Fruit fly (Drosophila melanogaster) whole organism, prepupa: ENCODE data around the gene CG3625.

Experiments
- Blimp-1 ChIP-seq: fragments of 200-800 bp; sonication (Bioruptor generic); optimal IDR thresholded peaks from 3 replicates; lab custom pipeline; 2017; ENCODE audit warnings: missing biosample characterization, missing genetic modification characterization, mild to moderate bottlenecking, moderate library complexity, missing genetic modification reagents
- CG10631 ChIP-seq: fragments of 200-800 bp; sonication (Bioruptor generic); optimal IDR thresholded peaks from 2 replicates; lab custom pipeline; 2016; ENCODE audit warnings: missing biosample characterization, missing genetic modification characterization
- CG10669 ChIP-seq: fragments of 200-800 bp; sonication (Bioruptor generic); optimal IDR thresholded peaks from 3 replicates; lab custom pipeline; 2018; ENCODE audit warnings: missing biosample characterization, mild to moderate bottlenecking, missing genetic modification characterization, moderate library complexity
- CG11294 ChIP-seq: fragments of 200-800 bp; sonication (Bioruptor generic); IDR thresholded peaks from 2 replicates; pipeline ENCODE4 v1.3.6; 2022; ENCODE audit warnings: missing biosample characterization, missing genetic modification characterization
- CG11762 ChIP-seq: fragments of 200-800 bp; sonication (Bioruptor generic); optimal IDR thresholded peaks from 3 replicates; lab custom pipeline; 2016; ENCODE audit warnings: missing biosample characterization, missing genetic modification characterization; ENCODE audit not compliant: insufficient read depth
- CG11902 ChIP-seq: fragments of 200-800 bp; sonication (Bioruptor generic); optimal IDR thresholded peaks from 3 replicates; lab custom pipeline; 2016; ENCODE audit warnings: missing biosample characterization, missing genetic modification characterization
- CG15336 ChIP-seq: fragments of 200-800 bp; sonication (Bioruptor generic); IDR thresholded peaks from 2 replicates; pipeline ENCODE4 v1.3.6; 2022; ENCODE audit warnings: missing biosample characterization, missing genetic modification characterization
- CG1621 ChIP-seq: fragments of 200-800 bp; sonication (Bioruptor generic); optimal IDR thresholded peaks from 3 replicates; lab custom pipeline; 2018; ENCODE audit warnings: missing biosample characterization, mild to moderate bottlenecking, missing genetic modification characterization
- CG3032 ChIP-seq: fragments of 200-800 bp; optimal IDR thresholded peaks from 2 replicates; lab custom pipeline; 2019; ENCODE audit warnings: missing biosample characterization, mild to moderate bottlenecking, missing genetic modification characterization, moderate library complexity
- CG34406 ChIP-seq: fragments of 200-800 bp; sonication (Bioruptor generic); optimal IDR thresholded peaks from 3 replicates; lab custom pipeline; 2016; ENCODE audit warnings: missing biosample characterization, missing genetic modification characterization
- CG3919 ChIP-seq: fragments of 200-800 bp; sonication (Bioruptor generic); optimal IDR thresholded peaks from 3 replicates; lab custom pipeline; 2016; ENCODE audit warnings: missing biosample characterization, missing genetic modification characterization
- CG4318 ChIP-seq: fragments of 200-800 bp; sonication (Bioruptor generic); optimal IDR thresholded peaks from 3 replicates; lab custom pipeline; 2017; ENCODE audit warnings: missing biosample characterization, mild to moderate bottlenecking, missing genetic modification characterization
- CG6163 ChIP-seq: fragments of 200-800 bp; sonication (Bioruptor generic); IDR thresholded peaks from 3 replicates; pipeline ENCODE4 v1.3.6; 2022; ENCODE audit warnings: missing biosample characterization, missing genetic modification characterization
- CG6792 ChIP-seq: fragments of 200-800 bp; sonication (Bioruptor generic); optimal IDR thresholded peaks from 3 replicates; lab custom pipeline; 2016; ENCODE audit warnings: missing biosample characterization, missing genetic modification characterization
- CG6854 ChIP-seq: fragments of 200-800 bp; sonication (Bioruptor generic); optimal IDR thresholded peaks from 2 replicates; lab custom pipeline; 2017; ENCODE audit warnings: missing biosample characterization, mild to moderate bottlenecking, missing genetic modification characterization
- CG7368 ChIP-seq: fragments of 200-800 bp; sonication (Bioruptor generic); optimal IDR thresholded peaks from 3 replicates; lab custom pipeline; 2016; ENCODE audit warnings: missing biosample characterization, missing genetic modification characterization
- CG8119 ChIP-seq: fragments of 200-800 bp; sonication (Bioruptor generic); IDR thresholded peaks from 3 replicates; pipeline ENCODE4 v1.3.6; 2022; ENCODE audit warnings: missing biosample characterization, missing genetic modification characterization
- Eip75B ChIP-seq: fragments of 200-800 bp; sonication (Bioruptor generic); optimal IDR thresholded peaks from 3 replicates; lab custom pipeline; 2016; ENCODE audit warnings: missing biosample characterization, missing genetic modification characterization
- Eip78C ChIP-seq: fragments of 200-800 bp; sonication (Bioruptor generic); peaks from one replicate; lab custom pipeline; 2016; ENCODE audit warnings: missing biosample characterization, missing genetic modification characterization
- Ets21C ChIP-seq: fragments of 200-800 bp; sonication (Bioruptor generic); optimal IDR thresholded peaks from 3 replicates; lab custom pipeline; 2016; ENCODE audit warnings: missing biosample characterization, missing genetic modification characterization
- Ets96B ChIP-seq: fragments of 200-800 bp; optimal IDR thresholded peaks from 2 replicates; lab custom pipeline; 2019; ENCODE audit warnings: missing biosample characterization, mild to moderate bottlenecking, missing genetic modification characterization, moderate library complexity
- Gug ChIP-seq: fragments of 200-800 bp; sonication (Bioruptor generic); IDR thresholded peaks from 2 replicates; pipeline ENCODE4 v1.3.6; 2022; ENCODE audit warnings: missing biosample characterization, missing genetic modification characterization
- Hr38 ChIP-seq: sonication (Bioruptor generic); optimal IDR thresholded peaks from 2 replicates; lab custom pipeline; 2016; ENCODE audit warnings: missing biosample characterization, missing genetic modification characterization
- Hr39 ChIP-seq: fragments of 200-800 bp; sonication (Bioruptor generic); optimal IDR thresholded peaks from 2 replicates; lab custom pipeline; 2016; ENCODE audit warnings: missing biosample characterization, missing genetic modification characterization
- Hr4 ChIP-seq: fragments of 200-800 bp; sonication (Bioruptor generic); optimal IDR thresholded peaks from 3 replicates; lab custom pipeline; 2016; ENCODE audit warnings: missing biosample characterization, missing genetic modification characterization
- Lpt ChIP-seq: fragments of 200-800 bp; sonication (Bioruptor generic); optimal IDR thresholded peaks from 3 replicates; lab custom pipeline; 2016; ENCODE audit warnings: missing biosample characterization, missing genetic modification characterization
- Met ChIP-seq: fragments of 200-800 bp; sonication (Bioruptor generic); optimal IDR thresholded peaks from 3 replicates; lab custom pipeline; 2016; ENCODE audit warnings: missing biosample characterization, missing genetic modification characterization
- OdsH ChIP-seq: fragments of 200-800 bp; sonication (Bioruptor generic); optimal IDR thresholded peaks from 3 replicates; lab custom pipeline; 2016; ENCODE audit warnings: missing biosample characterization, missing genetic modification characterization
- Sox102F ChIP-seq: fragments of 200-800 bp; sonication (Bioruptor generic); optimal IDR thresholded peaks from 2 replicates; lab custom pipeline; 2016; ENCODE audit warnings: missing biosample characterization, mild to moderate bottlenecking, missing genetic modification characterization
- Sox14 ChIP-seq: fragments of 200-800 bp; sonication (Bioruptor generic); optimal IDR thresholded peaks from 3 replicates; lab custom pipeline; 2016; ENCODE audit warnings: missing biosample characterization, missing genetic modification characterization
- Sox15 ChIP-seq: fragments of 200-800 bp; sonication (Bioruptor generic); optimal IDR thresholded peaks from 3 replicates; lab custom pipeline; 2016; ENCODE audit warnings: missing biosample characterization, missing genetic modification characterization
- achi ChIP-seq: fragments of 200-800 bp; sonication (Bioruptor generic); optimal IDR thresholded peaks from 3 replicates; lab custom pipeline; 2016; ENCODE audit warnings: missing biosample characterization, missing genetic modification characterization
- cyc ChIP-seq: fragments of 200-800 bp; sonication (Bioruptor generic); optimal IDR thresholded peaks from 3 replicates; lab custom pipeline; 2016; ENCODE audit warnings: missing biosample characterization, missing genetic modification characterization
- dsx ChIP-seq: fragments of 200-800 bp; optimal IDR thresholded peaks from 3 replicates; lab custom pipeline; 2019; ENCODE audit warnings: missing biosample characterization, mild to moderate bottlenecking, missing genetic modification characterization, moderate library complexity; ENCODE audit not compliant: poor library complexity, severe bottlenecking
- esn ChIP-seq: fragments of 200-800 bp; sonication (Bioruptor generic); optimal IDR thresholded peaks from 2 replicates; lab custom pipeline; 2016; ENCODE audit warnings: missing biosample characterization, mild to moderate bottlenecking, missing genetic modification characterization, moderate library complexity
- fd59A ChIP-seq: fragments of 200-800 bp; sonication (Bioruptor generic); optimal IDR thresholded peaks from 2 replicates; lab custom pipeline; 2017; ENCODE audit warnings: missing biosample characterization, mild to moderate bottlenecking, missing genetic modification characterization, missing genetic modification reagents
- fkh ChIP-seq: fragments of 200-800 bp; sonication (Bioruptor generic); optimal IDR thresholded peaks from 3 replicates; lab custom pipeline; 2017; ENCODE audit warnings: missing biosample characterization, mild to moderate bottlenecking, missing genetic modification characterization, moderate library complexity
- lz ChIP-seq: fragments of 200-800 bp; sonication (Bioruptor generic); optimal IDR thresholded peaks from 3 replicates; lab custom pipeline; 2016; ENCODE audit warnings: missing biosample characterization, missing genetic modification characterization
- net ChIP-seq: fragments of 200-800 bp; sonication (Bioruptor generic); optimal IDR thresholded peaks from 3 replicates; lab custom pipeline; 2016; ENCODE audit warnings: missing biosample characterization, missing genetic modification characterization
- pdm3 ChIP-seq: fragments of 200-800 bp; sonication (Bioruptor generic); optimal IDR thresholded peaks from 3 replicates; lab custom pipeline; 2016; ENCODE audit warnings: missing biosample characterization, missing genetic modification characterization
- salr ChIP-seq, 2 experiments: fragments of 200-800 bp; sonication (Bioruptor generic); optimal IDR thresholded peaks; 3 replicates each; lab custom pipeline; 2016 to 2018; ENCODE audit warnings: missing biosample characterization in 2 of 2, missing genetic modification characterization in 2 of 2, mild to moderate bottlenecking in 1 of 2
- ss ChIP-seq, 2 experiments: fragments of 200-800 bp; sonication (Bioruptor generic); optimal IDR thresholded peaks; 2 replicates in 1 of 2; 3 replicates in 1 of 2; lab custom pipeline; 2017 to 2018; ENCODE audit warnings: mild to moderate bottlenecking in 2 of 2, missing biosample characterization in 2 of 2, missing genetic modification characterization in 2 of 2, moderate library complexity in 1 of 2
- topi ChIP-seq: fragments of 200-800 bp; sonication (Bioruptor generic); optimal IDR thresholded peaks from 3 replicates; lab custom pipeline; 2016; ENCODE audit warnings: missing biosample characterization, missing genetic modification characterization
- vri ChIP-seq: fragments of 200-800 bp; sonication (Bioruptor generic); optimal IDR thresholded peaks from 3 replicates; lab custom pipeline; 2016; ENCODE audit warnings: missing biosample characterization, mild to moderate bottlenecking, missing genetic modification characterization

The CG3625 gene

DNA sequence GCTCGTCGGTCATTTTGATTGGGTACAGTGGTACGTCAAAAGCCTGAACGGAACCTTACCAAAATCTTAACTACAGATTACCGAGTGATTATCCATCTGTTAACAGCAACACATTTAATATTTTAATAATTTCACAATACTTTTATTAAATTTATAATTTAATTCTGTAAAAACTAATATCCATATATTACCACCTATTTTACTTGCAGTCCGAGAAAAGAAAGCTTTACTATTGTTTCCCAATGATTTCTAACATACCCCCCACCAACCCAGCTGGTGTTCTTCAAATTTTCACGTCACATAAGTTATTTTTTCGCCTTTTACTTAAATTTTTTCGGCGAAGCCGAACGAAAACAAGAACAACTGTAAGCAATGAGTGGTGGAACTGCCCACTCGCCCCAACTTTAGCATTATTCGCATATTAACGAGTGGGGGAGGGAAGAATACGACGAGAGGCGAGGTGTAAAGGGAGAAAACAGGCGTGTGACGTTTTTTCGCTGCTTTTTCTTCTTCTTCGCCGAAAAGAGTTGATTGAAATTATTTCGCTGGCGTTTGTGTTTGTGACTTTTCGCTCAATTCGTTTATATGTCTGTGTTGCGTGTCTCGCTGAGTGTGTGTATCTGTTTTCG, 43.6 kb downstream of the CG3625 start (continued):
- TF ChIP-seq Ets21C (GFP tag; lab: Kevin White, UChicago): no peak
- no peak for TF ChIP-seq dsx (GFP tag; lab: Kevin White, UChicago)
- TF ChIP-seq Blimp-1 (GFP tag; lab: Kevin White, UChicago): peak; percentile 49
- peak; percentile 34 for TF ChIP-seq fd59A (GFP tag; lab: Kevin White, UChicago)
- peak; percentile 88 for TF ChIP-seq Eip78C (GFP tag; lab: Kevin White, UChicago)
- TF ChIP-seq Sox14 (GFP tag; lab: Kevin White, UChicago): peak; percentile 53
- peak in 1 of 2 experiments; percentile 79 for TF ChIP-seq salr (GFP tag; optimal IDR thresholded peaks at IDR 0.05; lab: Kevin White, UChicago)
- peak; percentile 67 for TF ChIP-seq CG34406 (GFP tag; lab: Kevin White, UChicago)
- no peak for TF ChIP-seq CG1621
- peak; percentile 5 for TF ChIP-seq Lpt
- TF ChIP-seq CG6854 (GFP tag; lab: Kevin White, UChicago): peak; percentile 52
- peak; percentile 51 for TF ChIP-seq pdm3 (GFP tag; lab: Kevin White, UChicago)
- TF ChIP-seq CG15336: peak; percentile 70
- TF ChIP-seq CG3032 (tag; lab: Kevin White, UChicago): peak; percentile 56
- peak; percentile 71 for TF ChIP-seq topi (GFP tag; lab: Kevin White, UChicago)
- peak; percentile 39; the same call in 1 of the 2 replicates for TF ChIP-seq Gug (GFP tag; lab: Robert Waterston, UW)
- TF ChIP-seq esn (GFP tag; lab: Kevin White, UChicago): peak; percentile 82
- peak; percentile 46 for TF ChIP-seq Sox15 (GFP tag; lab: Kevin White, UChicago)
- TF ChIP-seq fkh: no peak
- TF ChIP-seq CG4318 (GFP tag; lab: Kevin White, UChicago): peak; percentile 78
- 0 out of 3 replicates have a peak, but pooled peaks have one; percentile 11 for TF ChIP-seq CG6163 (GFP tag; lab: Robert Waterston, UW)
- peak; percentile 61 for TF ChIP-seq net (GFP tag; lab: Kevin White, UChicago)
- TF ChIP-seq OdsH (GFP tag; lab: Kevin White, UChicago): peak; percentile 74
- peak; percentile 58 for TF ChIP-seq CG11762 (GFP tag; lab: Kevin White, UChicago)
- peak; percentile 73 for TF ChIP-seq CG6792 (GFP tag; lab: Kevin White, UChicago)

DNA sequence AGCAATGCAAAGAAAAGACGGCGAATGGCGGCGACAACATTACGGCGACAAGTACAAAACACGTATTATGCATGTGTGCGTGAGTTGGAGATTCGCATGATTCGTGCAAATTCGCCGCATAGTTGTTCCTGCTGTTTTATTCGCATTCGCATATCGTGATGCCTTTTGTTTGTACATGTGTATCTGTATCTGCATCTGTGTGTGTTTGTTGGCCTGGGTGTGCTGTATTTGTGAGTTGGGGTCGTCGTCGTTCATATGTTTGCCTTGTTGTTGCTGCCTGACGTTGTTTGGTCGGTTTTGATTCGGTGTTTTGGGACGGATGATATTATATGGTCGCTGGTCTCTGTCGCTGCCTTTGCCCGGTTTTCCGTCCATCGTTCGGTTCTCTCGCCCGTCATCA, 44.2 kb downstream of the CG3625 start:
- TF ChIP-seq CG10669 (GFP tag; lab: Kevin White, UChicago) (no peak), ss (GFP tag; optimal IDR thresholded peaks at IDR 0.05; lab: Kevin White, UChicago) (peak in 1 of 2 experiments; percentile 43)
- TF ChIP-seq, all 60 proteins: peak for 1

DNA sequence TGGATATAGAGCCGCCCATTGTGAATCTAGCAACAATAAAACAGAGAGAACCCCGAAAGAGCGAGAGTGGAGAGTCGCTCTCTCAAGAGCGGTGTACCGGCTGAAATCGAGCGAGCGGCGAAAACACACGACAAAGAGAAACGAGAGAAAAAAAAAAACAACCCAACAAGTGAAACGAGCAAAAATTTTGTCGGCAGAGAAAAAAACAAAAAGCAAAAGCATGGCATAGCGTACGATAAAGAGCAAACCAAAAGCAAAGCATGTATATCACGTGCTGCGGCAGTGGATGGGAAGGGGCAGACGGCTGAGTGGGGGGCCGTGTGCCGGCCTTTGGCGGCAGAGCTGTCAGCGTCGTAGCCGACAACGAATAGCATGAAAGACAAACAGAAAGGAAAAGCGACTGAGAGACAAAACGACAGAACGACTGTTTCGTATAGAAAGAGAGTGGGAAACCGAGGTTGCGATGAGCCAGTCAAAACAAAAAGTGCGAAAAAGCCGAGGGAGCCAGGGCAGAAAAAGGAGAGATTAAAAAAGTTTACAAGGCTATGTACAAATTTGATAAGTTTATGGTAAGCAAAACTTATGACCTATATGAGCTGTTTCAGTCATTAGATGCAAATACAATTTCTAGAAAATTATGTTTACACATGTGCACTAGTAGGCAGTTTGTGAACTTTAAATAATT, 44.8 kb downstream of the CG3625 start:
- TF ChIP-seq Hr4 (GFP tag; lab: Kevin White, UChicago) (no peak), CG11294 (GFP tag; lab: Robert Waterston, UW) (peak; percentile 66; the same call in 1 of the 2 replicates), Ets96B (tag; lab: Kevin White, UChicago) (peak; percentile 20), Hr38 (peak; percentile 33), dsx (GFP tag; lab: Kevin White, UChicago) (peak; percentile 56), CG34406 (GFP tag; lab: Kevin White, UChicago) (peak; percentile 43), CG15336 (peak; percentile 83), Hr39 (GFP tag; lab: Kevin White, UChicago) (no peak), CG11902 (GFP tag; lab: Kevin White, UChicago) (no peak), cyc (no peak), Sox102F (GFP tag; lab: Kevin White, UChicago) (no peak), CG7368 (peak; percentile 36), lz (GFP tag; lab: Kevin White, UChicago) (no peak), Eip75B (peak; percentile 61), Sox15 (GFP tag; lab: Kevin White, UChicago) (no peak), CG1621 (peak; percentile 75), CG11762 (GFP tag; lab: Kevin White, UChicago) (peak; percentile 39), CG8119 (GFP tag; lab: Robert Waterston, UW) (peak; percentile 89), achi (peak; percentile 39), net (GFP tag; lab: Kevin White, UChicago) (peak; percentile 76), salr (GFP tag; optimal IDR thresholded peaks at IDR 0.05; lab: Kevin White, UChicago) (peak; percentile 41 to 50), CG10631 (GFP tag; lab: Kevin White, UChicago) (no peak), CG3919 (GFP tag; lab: Kevin White, UChicago) (peak; percentile 56), fd59A (GFP tag; lab: Kevin White, UChicago) (no peak), vri (GFP tag; lab: Kevin White, UChicago) (no peak), fkh (peak; percentile 80), Met (GFP tag; lab: Kevin White, UChicago) (no peak)
